Worm (Caenorhabditis elegans) whole organism, early embryonic: ENCODE results near the gene wrt-7.
A peak's percentile ranks its signal among the peaks of the same experiment; 100 is the strongest.
"Not testable (repeated sequence)": the region's sequence is repeated elsewhere in the genome, so short reads cannot be mapped to it uniquely, and the experiment has no call there.

Experiments
- B0310.2 ChIP-seq: sonication (generic microtip); optimal IDR thresholded peaks from 2 replicates; lab custom pipeline; 2016; ENCODE audit warnings: mild to moderate bottlenecking, missing genetic modification characterization, missing compliant biosample characterization
- F13C5.2 ChIP-seq: sonication (generic microtip); optimal IDR thresholded peaks from 2 replicates; lab custom pipeline; 2017; ENCODE audit warnings: mild to moderate bottlenecking, missing genetic modification characterization, inconsistent platforms, missing compliant biosample characterization
- aly-1 ChIP-seq: sonication (generic microtip); optimal IDR thresholded peaks from 2 replicates; lab custom pipeline; 2016; ENCODE audit warnings: missing genetic modification characterization, missing compliant biosample characterization
- ama-1 ChIP-seq: fragments of 150-350 bp; optimal IDR thresholded peaks from 2 replicates; lab custom pipeline; 2014
- ceh-13 ChIP-seq: fragments of 200-800 bp; sonication (Bioruptor generic); optimal IDR thresholded peaks from 2 replicates; lab custom pipeline; 2018; ENCODE audit warnings: mild to moderate bottlenecking, missing genetic modification characterization, missing compliant biosample characterization
- ceh-36 ChIP-seq: sonication (generic microtip); optimal IDR thresholded peaks from 2 replicates; lab custom pipeline; 2016; ENCODE audit warnings: missing genetic modification characterization, inconsistent platforms, missing compliant biosample characterization
- ets-7 ChIP-seq: sonication (generic microtip); optimal IDR thresholded peaks from 2 replicates; lab custom pipeline; 2016; ENCODE audit warnings: missing genotype, missing genetic modification characterization, missing compliant biosample characterization
- flt-1 ChIP-seq: fragments of 200-800 bp; sonication (Bioruptor generic); IDR thresholded peaks from 2 replicates; pipeline ENCODE4 v1.3.6; 2022; ENCODE audit warnings: missing genetic modification characterization, missing compliant biosample characterization
- hmbx-1 ChIP-seq: sonication (generic microtip); optimal IDR thresholded peaks from 2 replicates; lab custom pipeline; 2016; ENCODE audit warnings: mild to moderate bottlenecking, missing genetic modification characterization, missing compliant biosample characterization
- hmg-4 ChIP-seq: fragments of 200-800 bp; sonication (Bioruptor generic); optimal IDR thresholded peaks from 2 replicates; lab custom pipeline; 2018; ENCODE audit warnings: mild to moderate bottlenecking, missing genetic modification characterization, missing compliant biosample characterization
- hnd-1 ChIP-seq: sonication (generic microtip); optimal IDR thresholded peaks from 2 replicates; lab custom pipeline; 2016; ENCODE audit warnings: missing genetic modification characterization, missing compliant biosample characterization
- pes-1 ChIP-seq: fragments of 200-800 bp; sonication (Bioruptor generic); IDR thresholded peaks from 2 replicates; pipeline ENCODE4 v1.3.6; 2022; ENCODE audit warnings: missing genetic modification reagents, missing genetic modification characterization, missing compliant biosample characterization
- scrt-1 ChIP-seq: fragments of 200-800 bp; sonication (Bioruptor generic); IDR thresholded peaks from 2 replicates; pipeline ENCODE4 v1.3.6; 2022; ENCODE audit warnings: missing genetic modification characterization, missing compliant biosample characterization
- sea-1 ChIP-seq: fragments of 200-800 bp; sonication (Bioruptor generic); conservative IDR thresholded peaks from 2 replicates; pipeline ENCODE4 v1.3.6; 2022; ENCODE audit warnings: missing genetic modification characterization, missing compliant biosample characterization
- tbx-11 ChIP-seq: fragments of 200-800 bp; sonication (Bioruptor generic); IDR thresholded peaks from 2 replicates; pipeline ENCODE4 v1.3.6; 2022; ENCODE audit warnings: missing genetic modification characterization, missing compliant biosample characterization
- tbx-37 ChIP-seq: fragments of 200-800 bp; sonication (Bioruptor generic); conservative IDR thresholded peaks from 2 replicates; pipeline ENCODE4 v1.3.6; 2022; ENCODE audit warnings: missing genetic modification reagents, missing genetic modification characterization, missing compliant biosample characterization
- tra-4 ChIP-seq: sonication (generic microtip); optimal IDR thresholded peaks from 2 replicates; lab custom pipeline; 2017; ENCODE audit warnings: missing genetic modification characterization, missing compliant biosample characterization

The wrt-7 gene

DNA sequence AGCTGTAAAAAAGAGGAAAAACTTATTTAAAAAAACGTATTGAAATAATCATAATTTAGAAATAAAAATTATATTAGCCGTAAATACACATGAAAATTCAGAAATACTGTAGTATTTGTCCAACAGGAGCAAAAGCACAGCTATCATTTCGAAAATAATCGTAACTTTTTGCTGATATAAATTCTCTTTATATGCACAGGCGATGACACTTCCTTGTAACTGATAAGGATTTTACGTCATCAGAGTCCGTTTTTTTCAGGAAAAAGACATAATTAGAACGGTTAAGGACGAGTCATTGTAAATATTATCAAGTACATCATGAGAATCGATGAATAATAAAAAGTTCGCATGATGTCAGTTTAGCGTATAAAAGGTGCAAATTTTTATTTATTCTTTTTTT is 13.9 kb downstream of the wrt-7 start:
- TF ChIP-seq ceh-13 (no peak), flt-1 (GFP tag; lab: Robert Waterston, UW) (no peak), pes-1 (GFP tag; lab: Robert Waterston, UW) (no peak), scrt-1 (GFP tag; lab: Robert Waterston, UW) (no peak), ama-1 (lab: Kevin White, UChicago) (no peak), ets-7 (no peak), hmbx-1 (tag; lab: Kevin White, UChicago) (no peak), tbx-11 (GFP tag; lab: Robert Waterston, UW) (no peak), F13C5.2 (tag; lab: Kevin White, UChicago) (no peak)

DNA sequence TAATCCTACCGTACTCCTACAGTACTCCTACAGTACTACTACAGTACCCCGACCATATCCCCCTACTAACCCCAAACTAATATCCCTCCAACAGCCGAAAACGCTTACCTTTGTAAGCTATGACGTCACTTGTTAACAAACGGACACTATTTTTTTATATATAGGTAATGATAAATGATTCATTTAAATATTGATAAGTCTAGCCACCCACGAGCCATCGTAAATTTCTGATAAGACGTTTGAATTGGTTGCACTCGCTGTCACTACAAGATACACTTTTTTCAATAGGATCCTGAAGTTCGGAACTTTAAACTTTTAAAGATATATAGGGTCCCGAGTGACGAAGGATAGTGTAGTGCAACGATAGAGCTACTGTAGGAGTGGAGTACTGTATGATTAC is 14.7 kb downstream of the wrt-7 start, which contains the start of gene nhr-247:
TSS of gene nhr-247 (plus strand) at position 330 of the 400 bp plus-strand sequence.
- TF ChIP-seq hmg-4; F13C5.2 (tag; lab: Kevin White, UChicago); ceh-13: not testable (repeated sequence)

DNA sequence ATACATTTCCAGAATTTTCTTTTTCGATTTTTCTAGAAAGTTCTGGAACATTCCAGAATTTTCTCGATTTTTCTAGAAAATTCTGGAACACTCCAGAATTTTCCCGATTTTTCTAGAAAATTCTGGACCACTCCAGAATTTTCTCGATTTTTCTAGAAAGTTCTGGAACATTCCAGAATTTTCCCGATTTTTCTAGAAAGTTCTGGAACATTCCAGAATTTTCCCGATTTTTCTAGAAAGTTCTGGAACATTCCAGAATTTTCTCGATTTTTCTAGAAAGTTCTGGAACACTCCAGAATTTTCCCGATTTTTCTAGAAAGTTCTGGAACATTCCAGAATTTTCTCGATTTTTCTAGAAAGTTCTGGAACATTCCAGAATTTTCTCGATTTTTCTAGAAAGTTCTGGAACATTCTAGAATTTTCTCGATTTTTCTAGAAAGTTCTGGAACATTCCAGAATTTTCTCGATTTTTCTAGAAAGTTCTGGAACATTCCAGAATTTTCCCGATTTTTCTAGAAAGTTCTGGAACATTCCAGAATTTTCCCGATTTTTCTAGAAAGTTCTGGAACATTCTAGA is 16.5 kb downstream of the wrt-7 start:
- peak; percentile 64 for TF ChIP-seq pes-1 (GFP tag; lab: Robert Waterston, UW)
- peak; percentile 51; the same call in 1 of the 2 replicates for TF ChIP-seq flt-1 (GFP tag; lab: Robert Waterston, UW)

DNA sequence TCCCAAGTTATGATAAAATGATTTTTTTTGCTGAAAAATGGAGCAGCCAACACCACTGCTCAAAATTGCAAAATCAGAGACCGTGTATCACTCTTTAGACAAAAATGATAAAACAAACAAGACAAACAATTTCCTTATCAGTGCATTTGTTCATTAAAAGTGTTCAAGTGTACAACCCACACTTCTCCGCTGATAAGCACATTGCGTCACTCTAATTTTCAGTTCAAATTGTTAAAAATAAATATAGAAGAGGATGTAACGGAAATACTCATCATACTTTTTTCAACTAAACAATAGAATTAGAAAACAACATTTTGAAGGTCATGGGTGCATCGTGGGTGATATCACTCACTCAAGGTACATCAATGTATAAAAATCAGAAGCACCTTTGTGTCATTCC is 18.7 kb downstream of the wrt-7 start, which contains the start of gene nhr-291:
TSS of gene nhr-291 (plus strand) at position 324 of the 400 bp plus-strand sequence.
- TF ChIP-seq pes-1 (GFP tag; lab: Robert Waterston, UW) (no peak), tbx-11 (GFP tag; lab: Robert Waterston, UW) (no peak), tra-4 (tag; lab: Kevin White, UChicago) (no peak), flt-1 (GFP tag; lab: Robert Waterston, UW) (no peak), ceh-13 (no peak), hnd-1 (tag; lab: Kevin White, UChicago) (no peak), ets-7 (no peak), tbx-37 (no peak), scrt-1 (GFP tag; lab: Robert Waterston, UW) (no peak)

DNA sequence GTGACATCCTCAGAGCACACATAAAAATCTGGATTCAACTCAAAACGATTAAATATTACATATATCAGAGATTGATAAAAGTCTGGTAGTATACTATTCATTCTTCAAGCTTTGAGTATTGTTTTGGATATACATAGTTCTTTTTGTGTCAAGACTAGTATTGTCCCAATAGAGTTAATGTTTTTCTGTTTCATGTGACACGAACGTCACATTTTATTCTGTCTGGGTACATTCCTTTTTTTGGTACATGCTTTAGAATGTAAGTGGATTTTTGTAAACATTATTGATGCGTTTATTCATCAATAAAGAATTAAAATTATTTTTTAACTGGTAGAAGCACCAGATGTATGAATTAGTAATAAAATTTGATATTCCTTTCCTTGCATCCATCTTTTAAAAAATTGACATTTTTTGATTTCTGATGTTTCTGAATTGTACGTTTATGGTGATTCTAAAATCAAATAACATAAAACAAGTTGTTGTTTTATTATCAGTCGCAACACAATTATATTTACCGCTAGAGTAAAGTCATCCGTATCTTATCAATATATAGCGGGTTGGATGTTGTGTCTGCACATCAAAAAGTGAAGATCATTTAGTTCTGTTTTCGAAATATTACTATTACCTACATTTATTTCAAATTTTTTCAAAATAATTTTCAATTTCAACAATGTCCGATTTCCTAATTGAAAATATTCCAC is 21.3 kb downstream of the wrt-7 start, which contains the start of the genes srt-22 and nhr-246:
TSS of gene srt-22 (minus strand) at position 101 of the 701 bp plus-strand sequence.
TSS of gene nhr-246 (plus strand) at position 651 of the 701 bp plus-strand sequence.
- TF ChIP-seq tbx-37 (no peak), sea-1 (GFP tag; lab: Robert Waterston, UW) (no peak), flt-1 (GFP tag; lab: Robert Waterston, UW) (no peak), hmbx-1 (tag; lab: Kevin White, UChicago) (no peak), aly-1 (tag; lab: Kevin White, UChicago) (no peak), scrt-1 (GFP tag; lab: Robert Waterston, UW) (no peak), ceh-36 (tag; lab: Kevin White, UChicago) (no peak), ets-7 (no peak), tbx-11 (GFP tag; lab: Robert Waterston, UW) (no peak), ama-1 (lab: Kevin White, UChicago) (no peak), tra-4 (tag; lab: Kevin White, UChicago) (no peak), hnd-1 (tag; lab: Kevin White, UChicago) (no peak), F13C5.2 (tag; lab: Kevin White, UChicago) (no peak), B0310.2 (tag; lab: Kevin White, UChicago) (no peak), ceh-13 (no peak)

DNA sequence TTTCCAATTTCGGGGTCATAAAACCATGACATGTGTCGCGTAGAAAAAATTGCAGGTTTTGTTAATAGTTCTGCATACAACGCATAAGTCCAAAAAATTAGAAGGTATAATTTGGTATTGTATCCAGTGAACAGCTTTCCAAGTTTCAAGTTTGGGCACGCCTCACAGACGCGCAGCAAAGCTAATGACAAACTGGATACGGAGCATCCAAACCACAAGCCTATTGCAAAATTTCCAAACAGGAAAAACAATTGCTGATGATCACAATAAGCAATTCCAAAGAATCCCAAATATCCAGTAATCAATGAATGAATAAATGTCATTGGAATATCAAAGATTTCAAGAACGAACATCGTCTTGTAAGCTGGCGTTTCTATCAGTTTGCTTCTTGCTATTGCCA is 23.8 kb downstream of the wrt-7 start:
- TF ChIP-seq tra-4 (tag; lab: Kevin White, UChicago) (no peak), hmbx-1 (tag; lab: Kevin White, UChicago) (no peak), ceh-36 (tag; lab: Kevin White, UChicago) (no peak), flt-1 (GFP tag; lab: Robert Waterston, UW) (no peak), B0310.2 (tag; lab: Kevin White, UChicago) (no peak), F13C5.2 (tag; lab: Kevin White, UChicago) (no peak), ama-1 (lab: Kevin White, UChicago) (no peak)

DNA sequence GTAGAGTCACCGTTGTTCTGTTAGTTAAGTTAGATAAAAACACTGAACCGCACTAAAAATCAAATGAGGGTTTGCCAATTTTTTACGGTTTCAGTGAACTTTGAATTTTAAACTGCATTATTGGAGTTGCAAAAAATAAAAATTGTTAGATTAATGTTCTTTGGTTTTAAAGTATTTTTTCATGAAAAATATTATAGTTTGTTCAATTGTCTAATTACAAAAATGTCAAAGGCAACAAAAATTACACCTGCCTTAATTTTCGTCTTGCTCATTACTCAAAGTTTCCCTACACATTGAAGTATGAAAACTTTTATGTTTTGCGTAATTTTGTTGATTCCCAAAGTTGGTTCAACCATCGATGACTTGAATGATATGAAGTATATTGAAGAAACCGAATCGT is 26.5 kb downstream of the wrt-7 start, which contains the start of gene irld-62:
TSS of gene irld-62 (plus strand) at position 301 of the 400 bp plus-strand sequence.
- TF ChIP-seq ets-7 (no peak), ceh-36 (tag; lab: Kevin White, UChicago) (no peak), ceh-13 (no peak)

DNA sequence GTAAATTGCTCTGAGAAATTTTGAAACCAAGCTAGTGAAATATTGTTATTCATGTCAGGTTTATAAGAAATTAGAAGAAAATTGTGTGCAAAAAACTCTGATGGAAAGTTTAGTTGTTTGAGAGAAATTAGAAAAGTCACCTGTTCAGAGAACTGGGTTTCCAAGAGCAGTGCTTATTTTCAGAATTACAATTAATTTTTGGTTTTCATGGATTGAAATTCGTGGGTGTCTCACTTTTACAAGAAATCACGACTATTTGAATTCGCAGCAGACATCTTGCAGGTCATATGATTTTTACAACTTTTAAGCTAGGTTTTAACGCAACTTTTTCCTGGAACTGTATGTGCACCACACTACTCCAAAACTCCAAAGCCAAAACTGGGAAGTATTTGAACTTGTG is 28.3 kb downstream of the wrt-7 start, which contains the start of gene srz-10:
TSS of gene srz-10 (minus strand) at position 88 of the 400 bp plus-strand sequence.
- TF ChIP-seq ceh-36 (tag; lab: Kevin White, UChicago) = no peak
- TF ChIP-seq hmbx-1 (tag; lab: Kevin White, UChicago) = no peak
- TF ChIP-seq tbx-11 (GFP tag; lab: Robert Waterston, UW) = no peak
- TF ChIP-seq flt-1 (GFP tag; lab: Robert Waterston, UW) = no peak
- no peak for TF ChIP-seq ama-1 (lab: Kevin White, UChicago)
- TF ChIP-seq sea-1 (GFP tag; lab: Robert Waterston, UW) = no peak
- TF ChIP-seq pes-1 (GFP tag; lab: Robert Waterston, UW) = no peak
- TF ChIP-seq aly-1 (tag; lab: Kevin White, UChicago) = no peak
- TF ChIP-seq ets-7 = no peak
- TF ChIP-seq hmg-4 = no peak
- TF ChIP-seq ceh-13 = no peak
- no peak for TF ChIP-seq tbx-37
- TF ChIP-seq tra-4 (tag; lab: Kevin White, UChicago) = no peak
